Fruit fly (Drosophila melanogaster): Measurements from ENCODE around the gene CG7080.
"Not testable (repeated sequence)": the region's sequence is repeated elsewhere in the genome, so short reads cannot be mapped to it uniquely, and the experiment has no call there.

CG7080 gene

DNA sequence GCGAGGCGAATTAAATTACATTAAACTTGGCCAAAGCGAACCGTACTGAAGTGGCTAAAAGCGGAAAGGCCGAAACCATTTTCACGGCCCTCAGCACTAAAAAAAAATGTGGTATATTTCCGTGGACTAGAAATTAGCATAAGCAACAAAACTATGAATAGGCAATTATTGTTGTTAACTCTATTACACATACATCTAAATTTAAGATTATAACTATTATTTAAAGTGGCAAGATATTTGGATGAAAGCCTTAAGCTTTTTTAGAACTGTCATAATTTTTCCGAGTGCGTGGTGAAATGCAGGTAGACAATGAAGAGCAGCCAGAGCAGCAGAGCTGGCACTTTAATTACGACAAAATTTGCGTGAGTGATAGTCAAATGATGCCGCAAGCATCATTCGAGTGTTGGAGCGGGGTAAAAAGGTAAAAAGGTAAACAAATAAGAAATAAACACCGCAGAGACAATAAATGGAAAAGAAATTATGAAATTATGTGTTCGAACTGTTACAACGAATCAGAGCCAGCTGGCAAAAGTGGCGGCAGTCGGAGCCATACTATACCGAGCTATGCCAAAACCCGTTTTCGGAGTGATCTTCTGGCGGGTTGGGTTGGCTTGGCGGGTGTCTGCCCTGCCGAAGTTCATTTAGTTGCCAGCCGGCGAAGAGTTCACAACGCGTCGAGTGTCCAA lies at the start of gene CG7080:
CG7080 (plus strand) TSS at position 636 of the 686 bp plus-strand sequence.
- TF ChIP-seq fd96Ca (GFP tag; IDR thresholded peaks at IDR 0.05), result no peak
- TF ChIP-seq Snoo (tag; optimal IDR thresholded peaks at IDR 0.05), result no peak
- no peak for TF ChIP-seq CG13204 (GFP tag; optimal IDR thresholded peaks at IDR 0.05)
- no peak for TF ChIP-seq CG10348 (GFP tag; IDR thresholded peaks at IDR 0.05)
- TF ChIP-seq D1 (tag; optimal IDR thresholded peaks at IDR 0.05), result no peak
- TF ChIP-seq CG34367 (tag; optimal IDR thresholded peaks at IDR 0.05), result no peak
- TF ChIP-seq CG32121 (GFP tag; IDR thresholded peaks at IDR 0.05), result no peak
- peak; percentile 12 for TF ChIP-seq Pif1A (GFP tag; optimal IDR thresholded peaks at IDR 0.05)
- TF ChIP-seq CG15710 (tag; optimal IDR thresholded peaks at IDR 0.05), result no peak
- no peak for TF ChIP-seq CG12605 (GFP tag; IDR thresholded peaks at IDR 0.05)
- TF ChIP-seq Ets98B (GFP tag; IDR thresholded peaks at IDR 0.05), result no peak
- TF ChIP-seq CG8159 (tag; optimal IDR thresholded peaks at IDR 0.05), result peak; percentile 25
- TF ChIP-seq CG9948 (tag; optimal IDR thresholded peaks at IDR 0.05), result no peak
- no peak for TF ChIP-seq gl (tag; optimal IDR thresholded peaks at IDR 0.05)
- TF ChIP-seq rn (GFP tag; IDR thresholded peaks at IDR 0.05), result no peak
- TF ChIP-seq CG14655 (GFP tag; optimal IDR thresholded peaks at IDR 0.05), result peak; percentile 14
- TF ChIP-seq CG4496 (GFP tag; IDR thresholded peaks at IDR 0.05), result no peak
- TF ChIP-seq CG17806 (tag; optimal IDR thresholded peaks at IDR 0.05), result no peak

DNA sequence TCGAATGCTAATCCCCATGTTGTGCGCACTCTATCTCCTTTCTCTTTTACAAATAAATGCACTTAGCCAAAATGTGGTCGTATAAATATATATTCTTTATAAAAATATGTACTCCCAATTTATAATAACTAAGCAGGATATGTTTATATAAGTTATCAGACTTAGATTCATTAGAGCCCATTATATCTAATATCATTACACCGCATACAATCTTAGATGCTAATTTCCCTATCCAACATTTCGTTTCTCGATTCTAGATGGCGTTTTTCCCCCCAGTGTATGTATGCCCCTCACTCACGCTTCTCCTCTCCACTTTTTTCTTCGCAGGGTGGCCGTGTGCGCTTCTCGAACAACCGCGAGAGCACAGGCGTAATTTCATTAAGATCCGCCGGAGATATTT lies 41.6 kb upstream of the CG7080 start:
- TF ChIP-seq D1 (tag; optimal IDR thresholded peaks at IDR 0.05) (no peak), fd96Ca (GFP tag; IDR thresholded peaks at IDR 0.05) (no peak), CG12605 (GFP tag; IDR thresholded peaks at IDR 0.05) (no peak)

- TF ChIP-seq D1 (tag; optimal IDR thresholded peaks at IDR 0.05) (no peak), CG34367 (tag; optimal IDR thresholded peaks at IDR 0.05) (no peak), Pif1A (GFP tag; optimal IDR thresholded peaks at IDR 0.05) (no peak), gl (tag; optimal IDR thresholded peaks at IDR 0.05) (no peak), Pif1B (GFP tag; optimal IDR thresholded peaks at IDR 0.05) (no peak), CG9948 (tag; optimal IDR thresholded peaks at IDR 0.05) (no peak), rn (GFP tag; IDR thresholded peaks at IDR 0.05) (no peak), CG14655 (GFP tag; optimal IDR thresholded peaks at IDR 0.05) (no peak), CG8159 (tag; optimal IDR thresholded peaks at IDR 0.05) (no peak), CG32121 (GFP tag; IDR thresholded peaks at IDR 0.05) (no peak), fd96Ca (GFP tag; IDR thresholded peaks at IDR 0.05) (no peak), CG13204 (GFP tag; optimal IDR thresholded peaks at IDR 0.05) (no peak), CG15710 (tag; optimal IDR thresholded peaks at IDR 0.05) (no peak), CG4496 (GFP tag; IDR thresholded peaks at IDR 0.05) (no peak)
These were observed 40.8 kb upstream of the CG7080 start for dm6 chr3R:22288305-22288704.

DNA sequence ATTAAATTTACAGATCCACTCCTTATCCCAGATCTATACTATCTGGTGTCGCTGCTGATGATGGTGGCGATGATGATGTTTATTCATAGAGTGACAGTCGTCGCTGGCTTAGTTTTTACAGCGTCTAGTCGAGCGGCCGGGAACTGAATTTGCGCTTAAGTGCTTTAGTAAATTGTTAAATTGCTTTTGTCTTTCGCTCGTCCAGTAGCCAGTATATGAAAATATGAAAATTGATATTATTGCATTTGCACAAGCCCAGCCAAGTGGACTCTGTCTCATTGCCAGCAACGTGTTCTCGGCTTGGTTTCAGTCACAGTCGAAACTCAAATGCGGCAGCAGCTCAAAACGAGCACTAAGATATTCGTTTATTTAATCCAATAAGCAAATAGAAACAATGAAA lies 30.6 kb upstream of the CG7080 start, which contains the start of gene CG7084:
CG7084 (plus strand) TSS at position 301 of the 400 bp plus-strand sequence.
- not testable (repeated sequence) for TF ChIP-seq CG17806 (tag; optimal IDR thresholded peaks at IDR 0.05); Pif1B (GFP tag; optimal IDR thresholded peaks at IDR 0.05); CG32121 (GFP tag; IDR thresholded peaks at IDR 0.05)

dm6 chr3R:22300064-22300463 lies 29.0 kb upstream of the CG7080 start:
- no peak for TF ChIP-seq CG8301 (tag; optimal IDR thresholded peaks at IDR 0.05)
- no peak for TF ChIP-seq Pif1B (GFP tag; optimal IDR thresholded peaks at IDR 0.05)
- no peak for TF ChIP-seq Pif1A (GFP tag; optimal IDR thresholded peaks at IDR 0.05)
- no peak for TF ChIP-seq CG9948 (tag; optimal IDR thresholded peaks at IDR 0.05)
- TF ChIP-seq fd96Ca (GFP tag; IDR thresholded peaks at IDR 0.05), result no peak
- TF ChIP-seq CG13204 (GFP tag; optimal IDR thresholded peaks at IDR 0.05), result no peak
- TF ChIP-seq gl (tag; optimal IDR thresholded peaks at IDR 0.05), result no peak
- no peak for TF ChIP-seq D1 (tag; optimal IDR thresholded peaks at IDR 0.05)
- TF ChIP-seq Ets98B (GFP tag; IDR thresholded peaks at IDR 0.05), result no peak
- no peak for TF ChIP-seq CG34367 (tag; optimal IDR thresholded peaks at IDR 0.05)

dm6 chr3R:22323994-22324393 lies 5.1 kb upstream of the CG7080 start, which contains the start of gene CG34377:
Gene CG34377 (minus strand): TSS chr3R:22324094.
- TF ChIP-seq gl (tag; optimal IDR thresholded peaks at IDR 0.05) (no peak), CG4496 (GFP tag; IDR thresholded peaks at IDR 0.05) (no peak), CG12605 (GFP tag; IDR thresholded peaks at IDR 0.05) (no peak), CG9948 (tag; optimal IDR thresholded peaks at IDR 0.05) (no peak), CG14655 (GFP tag; optimal IDR thresholded peaks at IDR 0.05) (no peak), CG8301 (tag; optimal IDR thresholded peaks at IDR 0.05) (no peak), CG10348 (GFP tag; IDR thresholded peaks at IDR 0.05) (no peak), Ets98B (GFP tag; IDR thresholded peaks at IDR 0.05) (no peak), CG15710 (tag; optimal IDR thresholded peaks at IDR 0.05) (no peak), CG13204 (GFP tag; optimal IDR thresholded peaks at IDR 0.05) (no peak), Snoo (tag; optimal IDR thresholded peaks at IDR 0.05) (no peak), rn (GFP tag; IDR thresholded peaks at IDR 0.05) (no peak), fd96Ca (GFP tag; IDR thresholded peaks at IDR 0.05) (no peak), CG8159 (tag; optimal IDR thresholded peaks at IDR 0.05) (no peak), D1 (tag; optimal IDR thresholded peaks at IDR 0.05) (no peak), Pif1B (GFP tag; optimal IDR thresholded peaks at IDR 0.05) (no peak), CG34367 (tag; optimal IDR thresholded peaks at IDR 0.05) (no peak), EcR (GFP tag; optimal IDR thresholded peaks at IDR 0.05) (no peak)

Data from whole organism, pupa.